Worm (Caenorhabditis elegans): ENCODE results near the gene bpl-1.

Gene bpl-1

DNA sequence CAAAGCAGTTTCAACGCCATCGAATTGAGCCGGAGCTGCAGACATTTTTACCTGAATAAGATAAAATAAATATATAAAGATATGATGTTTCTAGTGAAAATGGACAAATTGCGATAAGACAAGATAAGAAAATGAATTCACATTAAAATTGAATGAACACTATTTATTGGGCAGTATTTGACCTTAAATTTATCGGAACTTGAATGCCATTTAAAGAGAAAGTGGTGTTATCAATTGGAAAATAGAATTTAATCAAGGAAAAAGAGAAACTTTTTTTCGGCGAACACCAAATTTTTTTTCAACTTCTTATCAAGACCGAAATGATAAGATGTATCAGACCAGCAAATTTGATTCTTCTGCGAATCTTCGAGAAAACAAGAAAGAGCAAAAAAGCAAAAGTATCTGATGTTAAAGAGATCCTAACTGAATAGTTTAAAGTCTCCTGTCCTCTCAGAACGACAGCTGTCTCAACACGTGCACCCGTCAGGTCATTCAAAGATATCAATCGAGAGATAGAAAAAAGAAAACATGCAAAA, 16.1 kb downstream of the bpl-1 start, which contains the start of gene upb-1:
TSS of gene upb-1 (minus strand) at position 51 of the 536 bp plus-strand sequence.
- TF ChIP-seq W03F9.2 (tag; optimal IDR thresholded peaks at IDR 0.05): no peak
- TF ChIP-seq him-1 (tag; optimal IDR thresholded peaks at IDR 0.05): no peak
- TF ChIP-seq dao-5 (tag; optimal IDR thresholded peaks at IDR 0.05): no peak

DNA sequence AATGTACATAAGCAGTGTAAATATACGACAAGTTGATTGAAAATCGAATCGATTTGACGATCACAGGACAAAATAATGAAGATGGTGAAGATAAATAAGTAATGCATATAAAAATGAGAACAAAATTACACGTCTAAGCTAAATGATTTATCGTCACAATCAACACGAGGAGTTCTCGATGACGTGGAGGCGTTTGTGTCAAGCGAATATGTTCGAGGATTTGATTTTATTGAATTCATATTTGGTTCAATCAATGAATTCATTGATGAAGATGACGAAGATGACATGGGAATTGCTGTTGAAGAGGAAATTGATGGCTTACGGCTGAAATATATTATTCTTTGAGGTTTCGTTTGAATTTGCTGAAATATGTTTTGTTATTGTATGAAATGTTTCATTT, 18.5 kb downstream of the bpl-1 start, which contains the start of gene nyn-3:
TSS of gene nyn-3 (minus strand) at position 101 of the 400 bp plus-strand sequence.
- no peak for TF ChIP-seq dao-5 (tag; optimal IDR thresholded peaks at IDR 0.05)
- no peak for TF ChIP-seq W03F9.2 (tag; optimal IDR thresholded peaks at IDR 0.05)
- no peak for TF ChIP-seq him-1 (tag; optimal IDR thresholded peaks at IDR 0.05)

DNA sequence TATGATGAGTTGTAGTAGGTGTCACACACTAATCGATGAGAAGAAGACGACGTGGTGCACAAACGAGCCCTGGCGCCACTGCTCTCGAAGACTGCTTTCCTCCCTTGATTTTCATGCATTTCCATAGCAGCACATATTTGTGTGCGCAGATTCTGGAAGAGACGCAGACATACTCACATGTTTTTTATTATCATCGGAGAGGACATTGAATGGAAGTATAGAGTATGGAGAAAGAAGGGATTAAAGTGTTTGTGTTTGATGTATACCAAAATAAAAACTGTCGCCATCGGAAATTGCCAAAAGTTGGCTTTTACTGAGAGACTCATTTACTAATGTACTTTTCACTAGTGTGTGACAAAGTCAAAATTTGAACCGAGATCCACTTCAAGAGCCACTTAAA, 20.2 kb downstream of the bpl-1 start, which contains the start of gene mps-1:
TSS of gene mps-1 (minus strand) at position 101 of the 400 bp plus-strand sequence.
- no peak for TF ChIP-seq dao-5 (tag; optimal IDR thresholded peaks at IDR 0.05)

DNA sequence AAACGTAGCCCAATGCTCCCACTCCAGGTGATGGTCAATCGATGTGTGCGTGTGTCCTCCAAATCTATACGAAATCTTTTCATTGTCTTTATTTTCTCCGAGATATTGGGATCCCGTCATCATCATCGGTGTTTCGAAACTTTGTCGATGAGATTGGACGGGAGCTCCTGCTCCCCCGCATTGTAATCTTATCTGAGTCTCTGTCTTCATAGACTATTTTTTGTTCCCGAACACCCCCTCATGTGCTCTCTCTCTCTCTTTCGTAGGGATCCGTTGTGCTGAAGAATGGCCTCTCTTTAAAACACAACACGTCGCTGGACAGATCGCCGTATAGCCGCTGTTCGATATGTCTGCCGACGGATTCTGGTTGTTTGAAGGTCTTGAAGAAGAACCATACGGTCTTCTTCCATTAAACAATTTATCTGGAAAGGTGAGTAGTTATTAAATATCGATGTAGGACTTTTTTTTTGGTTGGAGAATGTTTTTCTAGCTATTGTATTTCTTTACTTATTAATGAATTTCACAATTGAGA, 29.3 kb downstream of the bpl-1 start, which contains the start of gene C29F5.1:
TSS of gene C29F5.1 (plus strand) at position 317 of the 532 bp plus-strand sequence.
- TF ChIP-seq dao-5 (tag; optimal IDR thresholded peaks at IDR 0.05) (no peak), him-1 (tag; optimal IDR thresholded peaks at IDR 0.05) (no peak), W03F9.2 (tag; optimal IDR thresholded peaks at IDR 0.05) (no peak)

DNA sequence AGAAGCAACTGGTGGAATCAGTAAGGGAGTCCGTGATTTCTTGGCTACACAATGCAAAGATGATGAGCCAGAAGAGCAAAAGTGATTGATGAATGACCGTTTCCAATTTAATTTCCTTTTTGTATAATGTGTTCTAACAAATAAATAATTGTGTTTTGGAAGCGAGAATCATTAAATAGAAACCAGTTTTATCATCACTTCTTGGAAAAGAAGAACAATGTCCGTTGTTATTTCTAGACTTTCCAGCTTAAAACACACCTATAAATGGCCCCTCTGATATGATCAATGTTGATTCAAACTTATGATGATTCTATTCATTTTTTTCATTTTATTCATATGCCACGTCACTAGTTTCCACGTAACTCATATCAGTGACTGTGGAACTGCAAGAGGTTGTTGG, 32.1 kb downstream of the bpl-1 start, which contains the start of gene C29F5.8:
TSS of gene C29F5.8 (plus strand) at position 301 of the 400 bp plus-strand sequence.
- TF ChIP-seq him-1 (tag; optimal IDR thresholded peaks at IDR 0.05) (no peak), dao-5 (tag; optimal IDR thresholded peaks at IDR 0.05) (no peak), W03F9.2 (tag; optimal IDR thresholded peaks at IDR 0.05) (no peak)

DNA sequence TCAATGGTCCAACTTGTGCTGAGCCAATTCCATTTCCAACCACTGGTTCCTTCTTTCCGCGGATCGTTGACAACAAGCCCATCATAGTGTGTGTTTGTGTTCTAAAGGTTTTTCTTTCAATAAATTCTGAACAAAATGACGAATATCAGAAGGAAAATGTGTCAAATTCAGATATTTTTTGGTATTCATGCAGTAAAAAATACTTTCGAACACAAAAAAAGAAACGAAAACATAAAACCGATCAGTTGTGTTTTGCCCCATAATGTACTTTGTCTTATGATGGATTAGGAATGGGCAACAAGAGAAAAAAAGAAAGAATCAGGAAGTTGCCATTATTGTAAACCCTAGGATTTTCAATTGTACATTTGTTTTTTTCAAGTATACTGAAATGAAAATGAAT, 35.2 kb downstream of the bpl-1 start, which contains the start of gene glb-10:
TSS of gene glb-10 (minus strand) at position 101 of the 400 bp plus-strand sequence.
- TF ChIP-seq him-1 (tag; optimal IDR thresholded peaks at IDR 0.05) (no peak), W03F9.2 (tag; optimal IDR thresholded peaks at IDR 0.05) (no peak), dao-5 (tag; optimal IDR thresholded peaks at IDR 0.05) (no peak)

DNA sequence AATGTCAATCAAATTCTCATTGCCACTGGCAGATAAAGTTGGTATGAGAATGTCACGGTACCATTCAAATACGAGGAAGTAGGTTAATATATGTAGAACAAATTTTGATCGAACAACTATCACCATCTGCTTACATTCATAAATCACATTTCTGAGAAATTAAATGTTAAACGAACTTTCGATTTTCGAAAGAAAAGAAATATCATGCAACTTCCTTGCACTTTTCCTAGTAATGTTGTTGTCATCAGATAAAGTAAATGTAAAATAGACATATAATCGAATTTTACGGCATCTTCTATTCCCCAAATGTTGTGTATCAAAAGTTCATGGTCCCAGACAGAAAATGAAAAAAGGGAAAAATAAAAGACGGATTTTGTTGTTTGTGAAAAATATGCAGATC, 37.4 kb downstream of the bpl-1 start:
- TF ChIP-seq W03F9.2 (tag; optimal IDR thresholded peaks at IDR 0.05): no peak
- TF ChIP-seq dao-5 (tag; optimal IDR thresholded peaks at IDR 0.05): no peak
- no peak for TF ChIP-seq him-1 (tag; optimal IDR thresholded peaks at IDR 0.05)

DNA sequence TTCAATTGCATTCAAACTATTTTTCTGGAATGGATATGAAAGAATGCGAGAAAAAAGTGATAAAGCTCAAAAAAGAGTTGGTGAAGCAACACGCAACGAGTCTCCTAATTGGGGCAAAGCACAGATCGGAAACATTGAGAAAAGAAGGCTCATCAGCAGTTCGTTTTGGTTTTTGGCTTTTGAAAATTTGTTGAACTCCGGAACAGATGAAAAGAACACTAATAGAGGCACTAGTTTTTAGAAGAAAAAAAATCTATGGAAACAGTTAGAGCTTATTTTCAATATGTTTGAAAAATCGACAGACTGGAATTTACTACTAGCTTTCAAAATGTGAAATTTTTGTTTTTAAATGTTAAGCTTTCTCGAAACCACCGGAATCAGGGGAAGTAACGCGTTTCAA, 37.9 kb downstream of the bpl-1 start:
- TF ChIP-seq him-1 (tag; optimal IDR thresholded peaks at IDR 0.05) (no peak), W03F9.2 (tag; optimal IDR thresholded peaks at IDR 0.05) (no peak), dao-5 (tag; optimal IDR thresholded peaks at IDR 0.05) (no peak)

DNA sequence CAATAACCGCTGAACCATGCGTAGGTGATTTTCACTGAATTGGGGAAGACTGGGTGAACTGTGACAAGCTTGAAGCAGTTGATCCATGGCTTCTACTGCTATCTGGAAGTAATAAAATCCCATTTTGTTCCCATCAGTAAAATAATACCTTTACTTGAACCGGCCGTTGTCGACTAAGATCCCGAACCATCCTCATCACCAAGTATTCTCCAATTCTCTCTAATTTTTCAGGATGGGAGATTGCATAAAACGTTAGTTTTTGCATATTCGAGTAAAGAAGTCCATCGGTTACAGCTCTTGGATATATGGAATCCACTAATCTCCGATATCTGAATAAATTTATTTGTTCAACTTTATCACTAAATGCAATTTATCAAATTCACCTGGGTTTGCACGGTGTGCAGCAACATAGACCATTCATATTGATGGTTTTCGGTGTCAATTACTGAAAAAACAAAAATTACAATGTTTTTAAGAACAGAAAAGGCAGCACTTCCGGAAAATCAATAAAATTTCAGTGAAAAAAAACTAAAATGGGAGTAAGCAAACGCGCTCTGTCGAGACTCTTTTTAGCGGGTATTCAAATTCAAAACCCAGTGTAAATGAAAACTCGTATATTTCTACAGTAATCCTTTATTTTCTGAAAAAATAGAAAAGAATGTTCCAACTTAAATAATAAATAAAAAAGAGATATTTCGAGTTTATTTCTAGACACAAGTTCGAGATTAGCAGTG, 46.8 kb downstream of the bpl-1 start, which contains the start of gene efr-3:
TSS of gene efr-3 (minus strand) at position 505 of the 734 bp plus-strand sequence.
- TF ChIP-seq dao-5 (tag; optimal IDR thresholded peaks at IDR 0.05) (no peak), him-1 (tag; optimal IDR thresholded peaks at IDR 0.05) (no peak), W03F9.2 (tag; optimal IDR thresholded peaks at IDR 0.05) (peak; percentile 38)

DNA sequence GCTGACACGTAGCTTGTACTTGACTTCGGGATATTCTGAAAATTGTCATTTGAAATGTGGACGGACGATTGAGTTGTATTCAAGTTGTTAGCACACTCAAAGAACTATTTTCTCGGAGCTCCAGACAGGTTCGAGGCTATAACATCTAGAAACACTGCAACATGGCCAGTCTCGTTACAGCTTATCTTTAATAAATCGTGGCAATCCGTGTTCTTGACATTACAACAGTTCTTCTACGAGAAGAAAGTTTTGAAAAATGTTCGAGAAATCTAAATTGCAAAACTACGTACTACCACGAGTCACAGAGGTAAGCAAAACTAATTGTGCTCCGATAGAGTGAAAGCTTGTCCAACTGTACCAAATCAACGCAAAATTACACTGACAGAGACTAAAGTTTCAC, 48.1 kb downstream of the bpl-1 start:
- TF ChIP-seq W03F9.2 (tag; optimal IDR thresholded peaks at IDR 0.05): no peak
- TF ChIP-seq dao-5 (tag; optimal IDR thresholded peaks at IDR 0.05): no peak
- TF ChIP-seq him-1 (tag; optimal IDR thresholded peaks at IDR 0.05): no peak

DNA sequence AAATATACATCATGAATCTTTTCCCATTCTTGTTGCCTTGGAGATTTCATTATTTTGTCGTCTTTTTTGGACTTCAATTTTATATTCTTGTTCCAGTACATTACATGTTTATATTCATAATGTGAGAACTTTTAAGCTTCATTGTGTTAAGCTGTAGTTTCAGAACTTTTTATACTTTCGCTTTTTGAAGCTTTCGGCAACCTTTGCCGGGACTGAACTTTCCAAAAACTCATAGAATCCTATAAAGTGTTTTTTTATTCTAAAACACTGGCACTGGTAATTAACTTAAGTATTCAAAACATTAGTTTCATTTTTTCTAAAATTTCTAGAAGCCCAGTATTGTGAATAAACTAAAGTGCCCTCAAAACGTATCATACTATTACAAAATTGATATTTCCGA, 49.0 kb downstream of the bpl-1 start, which contains the start of gene C32D5.4:
TSS of gene C32D5.4 (minus strand) at position 101 of the 400 bp plus-strand sequence.
- no peak for TF ChIP-seq him-1 (tag; optimal IDR thresholded peaks at IDR 0.05)
- no peak for TF ChIP-seq dao-5 (tag; optimal IDR thresholded peaks at IDR 0.05)
- TF ChIP-seq W03F9.2 (tag; optimal IDR thresholded peaks at IDR 0.05): no peak

DNA sequence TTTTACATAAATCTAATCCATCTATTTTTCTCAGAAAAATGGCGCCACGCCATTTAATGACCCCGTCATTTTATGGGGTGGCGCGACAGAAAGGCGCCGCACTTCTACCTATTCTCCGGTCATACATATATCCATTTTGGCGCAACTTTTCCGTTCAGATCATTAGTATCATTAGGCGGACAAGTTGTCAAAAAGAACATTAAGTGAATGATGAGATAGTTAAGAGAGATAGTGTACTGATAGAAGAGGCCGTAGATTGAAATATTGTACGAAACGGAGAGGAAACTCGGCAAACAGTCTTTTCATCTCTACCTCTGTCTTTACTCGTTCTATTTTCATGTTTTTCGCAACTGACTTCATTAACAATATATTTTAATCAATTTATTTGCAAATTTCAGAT, 50.1 kb downstream of the bpl-1 start, which contains the start of gene sma-6:
TSS of gene sma-6 (plus strand) at position 399 of the 400 bp plus-strand sequence.
- TF ChIP-seq him-1 (tag; optimal IDR thresholded peaks at IDR 0.05): no peak
- TF ChIP-seq dao-5 (tag; optimal IDR thresholded peaks at IDR 0.05): no peak
- TF ChIP-seq W03F9.2 (tag; optimal IDR thresholded peaks at IDR 0.05): no peak

DNA sequence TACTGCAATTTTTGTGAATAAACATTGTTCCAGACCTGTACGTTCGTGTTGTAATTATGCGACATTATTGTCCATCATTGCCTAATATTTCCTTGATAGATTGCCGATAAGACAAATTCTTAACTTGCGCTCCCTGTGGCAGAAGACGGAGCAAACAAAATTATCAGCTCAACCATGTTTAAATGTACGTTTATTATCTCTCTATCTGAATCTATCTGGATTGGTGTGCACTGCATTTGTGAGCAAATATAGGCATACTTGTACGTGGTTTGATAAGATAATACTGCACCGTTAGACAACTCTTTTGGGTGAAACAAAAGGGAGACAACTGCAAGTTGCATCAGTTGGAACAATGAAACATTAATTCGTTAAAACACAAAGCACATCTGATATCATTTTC, 53.3 kb downstream of the bpl-1 start:
- no peak for TF ChIP-seq dao-5 (tag; optimal IDR thresholded peaks at IDR 0.05)
- TF ChIP-seq W03F9.2 (tag; optimal IDR thresholded peaks at IDR 0.05): no peak
- TF ChIP-seq him-1 (tag; optimal IDR thresholded peaks at IDR 0.05): no peak

DNA sequence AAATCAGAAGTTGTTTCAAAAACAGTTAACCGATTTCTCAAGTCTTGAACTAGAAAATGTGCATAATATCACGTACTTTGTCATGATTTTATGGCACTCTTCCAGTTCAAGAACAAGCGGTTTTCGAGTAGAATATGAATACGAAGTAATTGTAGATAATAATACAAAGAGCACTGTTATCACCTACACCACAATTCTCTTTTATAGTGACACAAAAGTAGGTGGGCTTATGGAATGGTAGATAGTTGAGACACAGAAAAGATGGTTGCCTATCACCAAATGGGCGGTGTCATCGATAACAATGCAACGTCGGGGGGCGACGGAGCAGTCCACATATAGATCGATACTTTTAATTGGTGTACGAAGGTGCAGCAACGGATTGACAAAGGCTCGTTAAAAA, 54.7 kb downstream of the bpl-1 start:
- TF ChIP-seq him-1 (tag; optimal IDR thresholded peaks at IDR 0.05): no peak
- no peak for TF ChIP-seq W03F9.2 (tag; optimal IDR thresholded peaks at IDR 0.05)
- TF ChIP-seq dao-5 (tag; optimal IDR thresholded peaks at IDR 0.05): no peak
